Fruit fly (Drosophila melanogaster) whole organism, embryonic: Measurements from ENCODE around the gene GstD7.

Experiments
- Ada2b ChIP-seq: fragments of 200-800 bp; sonication (Bioruptor generic); IDR thresholded peaks from 2 replicates; pipeline ENCODE4 v1.3.6; 2022; ENCODE audit warnings: missing biosample characterization, missing genetic modification characterization
- BEAF-32 ChIP-seq: fragments of 200-800 bp; sonication (Bioruptor generic); optimal IDR thresholded peaks from 3 replicates; lab custom pipeline; 2017; ENCODE audit warnings: missing biosample characterization, missing genetic modification characterization, mild to moderate bottlenecking, moderate library complexity, missing genetic modification reagents
- CG10209 ChIP-seq: fragments of 200-800 bp; sonication (Bioruptor generic); optimal IDR thresholded peaks from 3 replicates; lab custom pipeline; 2017; ENCODE audit warnings: missing biosample characterization, mild to moderate bottlenecking, missing genetic modification characterization, missing genetic modification reagents
- CG10267 ChIP-seq: fragments of 200-800 bp; sonication (Bioruptor generic); optimal IDR thresholded peaks from 2 replicates; lab custom pipeline; 2018; ENCODE audit warnings: missing biosample characterization, mild to moderate bottlenecking, missing genetic modification characterization, moderate library complexity
- CG11398 ChIP-seq: fragments of 200-800 bp; sonication (Bioruptor generic); optimal IDR thresholded peaks from 2 replicates; lab custom pipeline; 2016; ENCODE audit warnings: missing biosample characterization, missing genetic modification characterization
- CG14710 ChIP-seq: fragments of 200-800 bp; sonication (Bioruptor generic); optimal IDR thresholded peaks from 3 replicates; lab custom pipeline; 2019; ENCODE audit warnings: missing biosample characterization, mild to moderate bottlenecking, missing genetic modification characterization, moderate library complexity
- CG14860 ChIP-seq: fragments of 200-800 bp; sonication (Bioruptor generic); IDR thresholded peaks from 3 replicates; pipeline ENCODE4 v1.3.6; 2022; ENCODE audit warnings: missing biosample characterization, missing genetic modification characterization; ENCODE audit not compliant: partially characterized antibody
- CG17612 ChIP-seq: fragments of 200-800 bp; sonication (Bioruptor generic); IDR thresholded peaks from 2 replicates; pipeline ENCODE4 v1.3.6; 2022; ENCODE audit warnings: missing biosample characterization, missing genetic modification characterization
- CG18599 ChIP-seq: fragments of 200-800 bp; sonication (Bioruptor generic); optimal IDR thresholded peaks from 3 replicates; lab custom pipeline; 2017; ENCODE audit warnings: missing biosample characterization, missing genetic modification characterization, mild to moderate bottlenecking, moderate library complexity, missing genetic modification reagents
- CG18619 ChIP-seq: fragments of 200-800 bp; sonication (Bioruptor generic); optimal IDR thresholded peaks from 3 replicates; lab custom pipeline; 2017; ENCODE audit warnings: missing biosample characterization, mild to moderate bottlenecking, missing genetic modification characterization
- CG2116 ChIP-seq: fragments of 200-800 bp; sonication (Bioruptor generic); optimal IDR thresholded peaks from 3 replicates; lab custom pipeline; 2018; ENCODE audit warnings: missing biosample characterization, mild to moderate bottlenecking, missing genetic modification characterization
- CG2120 ChIP-seq: fragments of 200-800 bp; sonication (Bioruptor generic); optimal IDR thresholded peaks from 3 replicates; lab custom pipeline; 2016; ENCODE audit warnings: missing biosample characterization, missing genetic modification characterization
- CG33213 ChIP-seq: fragments of 200-800 bp; sonication (Bioruptor generic); optimal IDR thresholded peaks from 3 replicates; lab custom pipeline; 2016; ENCODE audit warnings: missing biosample characterization, missing genetic modification characterization
- CG4617 ChIP-seq: fragments of 200-800 bp; sonication (Bioruptor generic); optimal IDR thresholded peaks from 3 replicates; lab custom pipeline; 2016; ENCODE audit warnings: missing biosample characterization, missing genetic modification characterization, borderline replicate concordance
- CG7928 ChIP-seq: fragments of 200-800 bp; sonication (Bioruptor generic); optimal IDR thresholded peaks from 2 replicates; lab custom pipeline; 2017; ENCODE audit warnings: missing biosample characterization, mild to moderate bottlenecking, missing genetic modification characterization
- CHES-1-like ChIP-seq: fragments of 200-800 bp; sonication (Bioruptor generic); optimal IDR thresholded peaks from 2 replicates; lab custom pipeline; 2016; ENCODE audit warnings: missing biosample characterization, missing genetic modification characterization
- Chrac-16 ChIP-seq: fragments of 200-800 bp; sonication (Bioruptor generic); optimal IDR thresholded peaks from 3 replicates; lab custom pipeline; 2016; ENCODE audit warnings: missing biosample characterization, missing genetic modification characterization
- Eip74EF ChIP-seq, 2 experiments: fragments of 200-800 bp in 1 of 2; fragments of >200 bp in 1 of 2; sonication (Bioruptor generic) in 1 of 2; optimal IDR thresholded peaks; 2 replicates each; lab custom pipeline; 2017 to 2019; ENCODE audit warnings: missing biosample characterization in 2 of 2, missing genetic modification characterization in 2 of 2, mild to moderate bottlenecking in 1 of 2, moderate library complexity in 1 of 2
- Ets97D ChIP-seq: fragments of 200-800 bp; sonication (Bioruptor generic); optimal IDR thresholded peaks from 3 replicates; lab custom pipeline; 2016; ENCODE audit warnings: missing biosample characterization, missing genetic modification characterization
- Fer1 ChIP-seq: fragments of 200-800 bp; sonication (Bioruptor generic); optimal IDR thresholded peaks from 2 replicates; lab custom pipeline; 2017; ENCODE audit warnings: missing biosample characterization, mild to moderate bottlenecking, missing genetic modification characterization
- H15 ChIP-seq: fragments of 200-800 bp; sonication (Bioruptor generic); IDR thresholded peaks from 3 replicates; pipeline ENCODE4 v1.3.6; 2022; ENCODE audit warnings: missing biosample characterization, missing genetic modification characterization
- Lhr ChIP-seq: fragments of 200-800 bp; sonication (Bioruptor generic); optimal IDR thresholded peaks from 3 replicates; lab custom pipeline; 2017; ENCODE audit warnings: mild to moderate bottlenecking, missing biosample characterization, missing genetic modification reagents, missing genetic modification characterization
- MBD-R2 ChIP-seq: fragments of 200-800 bp; sonication (Bioruptor generic); IDR thresholded peaks from 2 replicates; pipeline ENCODE4 v1.3.6; 2022; ENCODE audit warnings: missing biosample characterization, missing genetic modification characterization
- Med ChIP-seq: fragments of 200-800 bp; sonication (Bioruptor generic); peaks from one replicate; lab custom pipeline; 2016; ENCODE audit warnings: missing biosample characterization, missing genetic modification characterization, mild to moderate bottlenecking, inconsistent platforms, moderate library complexity
- Opbp ChIP-seq: fragments of 200-800 bp; sonication (Bioruptor generic); IDR thresholded peaks from 3 replicates; pipeline ENCODE4 v1.3.6; 2022; ENCODE audit warnings: missing biosample characterization, missing genetic modification characterization; ENCODE audit not compliant: partially characterized antibody
- Sry-δ ChIP-seq: fragments of 200-800 bp; sonication (Bioruptor generic); optimal IDR thresholded peaks from 2 replicates; lab custom pipeline; 2016; ENCODE audit warnings: missing biosample characterization, missing genetic modification characterization
- Xbp1 ChIP-seq: fragments of 200-800 bp; sonication (Bioruptor generic); optimal IDR thresholded peaks from 3 replicates; lab custom pipeline; 2016; ENCODE audit warnings: missing biosample characterization, mild to moderate bottlenecking, missing genetic modification characterization
- ase ChIP-seq: fragments of 200-800 bp; sonication (Bioruptor generic); IDR thresholded peaks from 3 replicates; pipeline ENCODE4 v1.3.6; 2022; ENCODE audit warnings: missing biosample characterization, missing genetic modification characterization
- chif ChIP-seq, 2 experiments: fragments of 200-800 bp; sonication (Bioruptor generic); optimal IDR thresholded peaks; 3 replicates each; lab custom pipeline; 2016; ENCODE audit warnings: missing biosample characterization in 2 of 2, missing genetic modification characterization in 2 of 2
- chn ChIP-seq: fragments of 200-800 bp; sonication (Bioruptor generic); optimal IDR thresholded peaks from 2 replicates; lab custom pipeline; 2016; ENCODE audit warnings: missing biosample characterization, missing genetic modification characterization
- dpn ChIP-seq, 2 experiments: fragments of 200-800 bp; sonication (Bioruptor generic); optimal IDR thresholded peaks; 3 replicates each; lab custom pipeline; 2016; ENCODE audit warnings: missing biosample characterization in 2 of 2, missing genetic modification characterization in 2 of 2
- gfzf ChIP-seq: fragments of 200-800 bp; sonication (Bioruptor generic); optimal IDR thresholded peaks from 2 replicates; lab custom pipeline; 2016; ENCODE audit warnings: missing biosample characterization, mild to moderate bottlenecking, missing genetic modification characterization, moderate library complexity
- gro ChIP-seq: fragments of 200-800 bp; sonication (Bioruptor generic); optimal IDR thresholded peaks from 2 replicates; lab custom pipeline; 2016; ENCODE audit warnings: missing biosample characterization, missing genetic modification characterization
- hth ChIP-seq: fragments of >200 bp; optimal IDR thresholded peaks from 2 replicates; lab custom pipeline; 2017; ENCODE audit warnings: inconsistent platforms
- lilli ChIP-seq: fragments of 200-800 bp; sonication (Bioruptor generic); optimal IDR thresholded peaks from 3 replicates; lab custom pipeline; 2016; ENCODE audit warnings: missing biosample characterization, missing genetic modification characterization
- luna ChIP-seq: fragments of 200-800 bp; sonication (Bioruptor generic); optimal IDR thresholded peaks from 2 replicates; lab custom pipeline; 2016; ENCODE audit warnings: missing biosample characterization, missing genetic modification characterization
- mam ChIP-seq: fragments of 200-800 bp; sonication (Bioruptor generic); optimal IDR thresholded peaks from 3 replicates; lab custom pipeline; 2016; ENCODE audit warnings: missing biosample characterization, missing genetic modification characterization
- mirr ChIP-seq: fragments of 200-800 bp; sonication (Bioruptor generic); optimal IDR thresholded peaks from 3 replicates; lab custom pipeline; 2018; ENCODE audit warnings: missing biosample characterization, mild to moderate bottlenecking, missing genetic modification characterization
- nmo ChIP-seq: fragments of 200-800 bp; sonication (Bioruptor generic); optimal IDR thresholded peaks from 2 replicates; lab custom pipeline; 2018; ENCODE audit warnings: missing biosample characterization, mild to moderate bottlenecking, missing genetic modification characterization, moderate library complexity
- onecut ChIP-seq: fragments of 200-800 bp; sonication (Bioruptor generic); IDR thresholded peaks from 2 replicates; pipeline ENCODE4 v1.3.6; 2022; ENCODE audit warnings: missing biosample characterization, missing genetic modification characterization
- phol ChIP-seq: fragments of 200-800 bp; sonication (Bioruptor generic); optimal IDR thresholded peaks from 3 replicates; lab custom pipeline; 2018; ENCODE audit warnings: missing biosample characterization, mild to moderate bottlenecking, missing genetic modification characterization, moderate library complexity
- pzg ChIP-seq: fragments of 200-800 bp; sonication (Bioruptor generic); optimal IDR thresholded peaks from 3 replicates; lab custom pipeline; 2018; ENCODE audit warnings: missing biosample characterization, mild to moderate bottlenecking, missing genetic modification characterization, moderate library complexity
- sima ChIP-seq: fragments of 200-800 bp; sonication (Bioruptor generic); optimal IDR thresholded peaks from 2 replicates; lab custom pipeline; 2016; ENCODE audit warnings: missing biosample characterization, missing genetic modification characterization
- sisA ChIP-seq: fragments of 200-800 bp; sonication (Bioruptor generic); IDR thresholded peaks from 2 replicates; pipeline ENCODE4 v1.3.6; 2022; ENCODE audit warnings: missing biosample characterization, missing genetic modification characterization
- slbo ChIP-seq: fragments of 200-800 bp; sonication (Bioruptor generic); IDR thresholded peaks from 2 replicates; pipeline ENCODE4 v1.3.6; 2022; ENCODE audit warnings: missing biosample characterization, missing genetic modification characterization
- stwl ChIP-seq: fragments of 200-800 bp; sonication (Bioruptor generic); optimal IDR thresholded peaks from 3 replicates; lab custom pipeline; 2018; ENCODE audit warnings: missing biosample characterization, mild to moderate bottlenecking, missing genetic modification characterization, moderate library complexity
- tgo ChIP-seq: fragments of 200-800 bp; sonication (Bioruptor generic); IDR thresholded peaks from 3 replicates; pipeline ENCODE4 v1.3.6; 2022; ENCODE audit warnings: missing biosample characterization, missing genetic modification characterization
- tll ChIP-seq, 2 experiments: fragments of 200-800 bp in 1 of 2; fragments of >200 bp in 1 of 2; sonication (Bioruptor generic) in 1 of 2; optimal IDR thresholded peaks; 2 replicates each; lab custom pipeline; 2017 to 2019; ENCODE audit warnings: missing biosample characterization in 2 of 2, missing genetic modification characterization in 2 of 2, mild to moderate bottlenecking in 1 of 2, moderate library complexity in 1 of 2
- zen ChIP-seq: fragments of 200-800 bp; sonication (Bioruptor generic); optimal IDR thresholded peaks from 3 replicates; lab custom pipeline; 2018; ENCODE audit warnings: missing biosample characterization, mild to moderate bottlenecking, missing genetic modification characterization, moderate library complexity

The GstD7 gene

DNA sequence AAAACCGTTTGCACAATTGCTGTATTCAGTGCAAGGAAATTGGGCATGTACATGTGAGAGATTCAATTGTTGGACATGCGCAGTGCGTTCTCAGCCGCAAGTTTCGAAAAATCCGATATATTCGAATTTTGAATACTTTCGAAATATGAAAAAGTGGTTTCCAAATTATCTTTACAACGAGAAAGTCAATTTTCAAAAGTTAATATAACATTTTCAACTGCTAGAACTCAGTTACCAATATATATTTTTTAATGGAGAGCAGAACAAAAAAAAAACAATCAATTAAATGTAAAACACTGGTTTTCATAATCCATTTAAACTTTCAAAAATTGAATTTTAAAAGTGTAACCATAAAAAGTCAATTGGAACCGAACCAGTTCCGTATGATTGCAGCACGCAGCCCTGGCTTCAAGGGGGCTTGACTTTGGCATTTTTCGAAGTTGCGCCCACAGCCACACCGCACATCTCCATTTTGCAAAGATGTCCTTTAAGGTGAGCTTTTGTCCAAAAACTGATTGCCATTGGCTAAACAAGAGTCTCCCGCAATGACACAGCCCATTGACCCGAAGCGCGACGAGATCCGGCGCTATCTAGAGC is 44.2 kb downstream of the GstD7 start, which contains the start of the genes Scgbeta and CG17202 (continued):
- TF ChIP-seq gro (GFP tag; lab: Kevin White, UChicago) (peak; percentile 42), CG11398 (GFP tag; lab: Kevin White, UChicago) (peak; percentile 2), Sry-δ (peak; percentile 43), CG18619 (GFP tag; lab: Kevin White, UChicago) (peak; percentile 20), lilli (peak; percentile 49), slbo (GFP tag; lab: Robert Waterston, UW) (no peak), Lhr (GFP tag; lab: Kevin White, UChicago) (peak; percentile 76), H15 (GFP tag; lab: Robert Waterston, UW) (no peak), CG33213 (GFP tag; lab: Kevin White, UChicago) (peak; percentile 67), tgo (GFP tag; lab: Robert Waterston, UW) (no peak), mirr (GFP tag; lab: Kevin White, UChicago) (no peak), pzg (GFP tag; lab: Kevin White, UChicago) (peak; percentile 78), dpn (GFP tag; optimal IDR thresholded peaks at IDR 0.05; lab: Kevin White, UChicago) (peak in 1 of 2 experiments; percentile 17), phol (tag; lab: Kevin White, UChicago) (peak; percentile 93), chif (GFP tag; optimal IDR thresholded peaks at IDR 0.05; lab: Kevin White, UChicago) (peak in 1 of 2 experiments; percentile 8), BEAF-32 (GFP tag; lab: Kevin White, UChicago) (peak; percentile 37), chn (GFP tag; lab: Kevin White, UChicago) (no peak), sisA (GFP tag; lab: Robert Waterston, UW) (no peak), ase (GFP tag; lab: Robert Waterston, UW) (0 out of 3 replicates have a peak, but pooled peaks have one; percentile 5), sima (GFP tag; lab: Kevin White, UChicago) (no peak), CG10267 (tag; lab: Kevin White, UChicago) (no peak), CG2116 (GFP tag; lab: Kevin White, UChicago) (peak; percentile 7), onecut (GFP tag; lab: Robert Waterston, UW) (peak; percentile 29), CG7928 (GFP tag; lab: Kevin White, UChicago) (peak; percentile 96), Med (GFP tag; lab: Kevin White, UChicago) (peak; percentile 69), Eip74EF (GFP tag; optimal IDR thresholded peaks at IDR 0.05; lab: Kevin White, UChicago) (no peak), CHES-1-like (peak; percentile 21), Chrac-16 (GFP tag; lab: Kevin White, UChicago) (no peak), CG4617 (peak; percentile 84), hth (lab: Kevin White, UChicago) (no peak), CG17612 (GFP tag; lab: Robert Waterston, UW) (no peak), nmo (GFP tag; lab: Kevin White, UChicago) (peak; percentile 39), luna (GFP tag; lab: Kevin White, UChicago) (no peak), Fer1 (GFP tag; lab: Kevin White, UChicago) (peak; percentile 10), Xbp1 (peak; percentile 41), tll (GFP tag; optimal IDR thresholded peaks at IDR 0.05; lab: Kevin White, UChicago) (peak in 1 of 2 experiments; percentile 44), zen (tag; lab: Kevin White, UChicago) (peak; percentile 12), stwl (tag; lab: Kevin White, UChicago) (peak; percentile 41), CG14710 (tag; lab: Kevin White, UChicago) (peak; percentile 73), mam (peak; percentile 28), Ada2b (0 out of 2 replicates have a peak, but pooled peaks have one; percentile 5), CG14860 (GFP tag; lab: Robert Waterston, UW) (no peak), CG2120 (GFP tag; lab: Kevin White, UChicago) (peak; percentile 59), CG18599 (GFP tag; lab: Kevin White, UChicago) (no peak), CG10209 (GFP tag; lab: Kevin White, UChicago) (no peak), MBD-R2 (GFP tag; lab: Robert Waterston, UW) (peak; percentile 95), Opbp (GFP tag; lab: Robert Waterston, UW) (0 out of 3 replicates have a peak, but pooled peaks have one; percentile 22), gfzf (peak; percentile 92), Ets97D (GFP tag; lab: Kevin White, UChicago) (peak; percentile 65)
- TF ChIP-seq, all 482 proteins: peak for 79
